Fruit fly (Drosophila melanogaster): Measurements from ENCODE around the gene ss.

The ss gene

dm6 chr3R:16336327-16337052 lies 67.0 kb downstream of the ss start:
- TF ChIP-seq noc (tag; optimal IDR thresholded peaks at IDR 0.05), result no peak

dm6 chr3R:16335438-16336073 lies 67.9 kb downstream of the ss start:
- TF ChIP-seq noc (tag; optimal IDR thresholded peaks at IDR 0.05), result no peak

- no peak for TF ChIP-seq noc (tag; optimal IDR thresholded peaks at IDR 0.05)
Observed at dm6 chr3R:16334797-16335196, 68.7 kb downstream of the ss start.

- TF ChIP-seq noc (tag; optimal IDR thresholded peaks at IDR 0.05), result no peak
Observed at dm6 chr3R:16334329-16334728, 69.2 kb downstream of the ss start.

- TF ChIP-seq noc (tag; optimal IDR thresholded peaks at IDR 0.05), result peak; percentile 25
Observed at dm6 chr3R:16331809-16332343, 71.6 kb downstream of the ss start.

dm6 chr3R:16329797-16330196 lies 73.7 kb downstream of the ss start:
- no peak for TF ChIP-seq noc (tag; optimal IDR thresholded peaks at IDR 0.05)

dm6 chr3R:16327549-16327948 lies 75.9 kb downstream of the ss start, which contains the start of gene CG17930:
CG17930 (plus strand) TSS chr3R:16327849.
- TF ChIP-seq noc (tag; optimal IDR thresholded peaks at IDR 0.05), result no peak

- no peak for TF ChIP-seq noc (tag; optimal IDR thresholded peaks at IDR 0.05)
Observed at dm6 chr3R:16325192-16325591, 78.3 kb downstream of the ss start, which contains the start of gene CG17929. CG17929 (plus strand) TSS chr3R:16325492.

Data from whole organism, larva.